Worm (Caenorhabditis elegans) whole organism, L2 larva: ENCODE measurements around the gene cam-1.

ENCODE experiments used
- Y55F3AM.14 ChIP-seq: fragments of 200-800 bp; sonication (Bioruptor generic); optimal IDR thresholded peaks from 2 replicates; lab custom pipeline; 2018; ENCODE audit warnings: mild to moderate bottlenecking, missing genetic modification characterization, missing compliant biosample characterization
- ama-1 ChIP-seq: fragments of 150-350 bp; optimal IDR thresholded peaks from 2 replicates; lab custom pipeline; 2018; ENCODE audit warnings: inconsistent platforms
- lin-13 ChIP-seq: fragments of 150-350 bp; optimal IDR thresholded peaks from 2 replicates; lab custom pipeline; 2014; ENCODE audit warnings: missing biosample characterization, missing genetic modification reagents, missing genetic modification characterization
- lsy-2 ChIP-seq, 2 experiments: fragments of 150-350 bp in 1 of 2; sonication (generic microtip) in 1 of 2; optimal IDR thresholded peaks; 2 replicates each; lab custom pipeline; 2014 to 2017; ENCODE audit warnings: missing biosample characterization in 2 of 2, missing genetic modification characterization in 2 of 2
- nhr-10 ChIP-seq: sonication (generic microtip); optimal IDR thresholded peaks from 2 replicates; lab custom pipeline; 2017; ENCODE audit warnings: missing biosample characterization, missing genetic modification characterization
- snpc-4 ChIP-seq: fragments of 150-350 bp; optimal IDR thresholded peaks from 2 replicates; lab custom pipeline; 2014; ENCODE audit warnings: missing biosample characterization, missing genetic modification characterization

DNA sequence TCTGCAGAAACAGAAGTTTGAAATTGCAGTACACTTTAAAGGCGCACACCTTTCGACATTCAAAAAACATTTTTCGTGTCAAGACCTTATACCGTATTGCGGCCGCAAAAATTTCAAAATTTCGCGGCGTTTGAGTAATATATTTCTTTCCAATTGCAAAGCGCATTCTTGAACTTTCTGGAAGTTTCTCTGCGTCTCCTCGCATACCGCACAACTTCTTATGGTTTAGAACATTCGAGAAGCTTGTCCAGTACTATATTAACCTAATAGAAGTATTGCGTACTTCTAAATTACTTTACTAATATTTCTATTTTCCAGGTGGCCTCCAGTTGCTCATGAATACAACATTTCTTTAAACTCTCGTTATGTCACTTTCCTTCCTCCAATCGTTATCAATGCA is 26.5 kb upstream of the cam-1 start:
- TF ChIP-seq Y55F3AM.14 (GFP tag; lab: Kevin White, UChicago), result no peak
- TF ChIP-seq ama-1 (lab: Kevin White, UChicago), result peak; percentile 81
- TF ChIP-seq lin-13 (GFP tag; lab: Kevin White, UChicago), result no peak
- TF ChIP-seq lsy-2 (tag; optimal IDR thresholded peaks at IDR 0.05; lab: Kevin White, UChicago), result no peak
- TF ChIP-seq nhr-10 (tag; lab: Kevin White, UChicago), result no peak
- TF ChIP-seq snpc-4 (tag; lab: Kevin White, UChicago), result no peak
